Fruit fly (Drosophila melanogaster): ENCODE results near the gene mura.

Gene mura

dm6 chr3R:9510070-9510518, 41.5 kb downstream of the mura start, which contains the start of gene rump:
TSS of gene rump (minus strand) at chr3R:9510324.
- TF ChIP-seq CG4328 (GFP tag; optimal IDR thresholded peaks at IDR 0.05) (no peak), lov (optimal IDR thresholded peaks at IDR 0.05) (no peak), lov (GFP tag; IDR thresholded peaks at IDR 0.05) (no peak), danr (GFP tag; IDR thresholded peaks at IDR 0.05) (no peak), sima (GFP tag; optimal IDR thresholded peaks at IDR 0.05) (no peak), ro (GFP tag; IDR thresholded peaks at IDR 0.05) (no peak), HLH4C (GFP tag; IDR thresholded peaks at IDR 0.05; ENCODE audit: partially characterized antibody) (no peak), odd (GFP tag; optimal IDR thresholded peaks at IDR 0.05) (no peak), pum (GFP tag; optimal IDR thresholded peaks at IDR 0.05) (no peak), Gug (GFP tag; IDR thresholded peaks at IDR 0.05) (no peak; the same call in 3 of the 4 replicates), Dip3 (GFP tag; optimal IDR thresholded peaks at IDR 0.05) (no peak), CG12942 (GFP tag; optimal IDR thresholded peaks at IDR 0.05) (no peak), Poxn (GFP tag; IDR thresholded peaks at IDR 0.05) (no peak), hb (GFP tag; IDR thresholded peaks at IDR 0.05; ENCODE audit: partially characterized antibody) (no peak), chn (GFP tag; optimal IDR thresholded peaks at IDR 0.05) (no peak), CG17359 (tag; optimal IDR thresholded peaks at IDR 0.05) (no peak), CG6683 (GFP tag; optimal IDR thresholded peaks at IDR 0.05) (no peak), ac (GFP tag; optimal IDR thresholded peaks at IDR 0.05) (no peak), D (optimal IDR thresholded peaks at IDR 0.05) (no peak), D (GFP tag; optimal IDR thresholded peaks at IDR 0.05) (no peak), hth (optimal IDR thresholded peaks at IDR 0.05) (no peak), HHEX (GFP tag; optimal IDR thresholded peaks at IDR 0.05) (no peak), stwl (tag; optimal IDR thresholded peaks at IDR 0.05) (peak; percentile 68), Hr51 (GFP tag; optimal IDR thresholded peaks at IDR 0.05) (no peak), CG18476 (GFP tag; optimal IDR thresholded peaks at IDR 0.05) (no peak), Dad (GFP tag; optimal IDR thresholded peaks at IDR 0.05) (no peak), pan (optimal IDR thresholded peaks at IDR 0.05) (no peak), pan (GFP tag; optimal IDR thresholded peaks at IDR 0.05 in 1 of 2, IDR thresholded peaks at IDR 0.05 in 1 of 2) (no peak), scrt (GFP tag; optimal IDR thresholded peaks at IDR 0.05) (no peak), p53 (GFP tag; optimal IDR thresholded peaks at IDR 0.05) (no peak), hbn (GFP tag; IDR thresholded peaks at IDR 0.05; ENCODE audit: partially characterized antibody) (no peak), CG13624 (GFP tag; optimal IDR thresholded peaks at IDR 0.05) (peak; percentile 48), dati (GFP tag; IDR thresholded peaks at IDR 0.05) (no peak), tio (GFP tag; optimal IDR thresholded peaks at IDR 0.05) (no peak), Jarid2 (GFP tag; optimal IDR thresholded peaks at IDR 0.05) (no peak), zen (tag; optimal IDR thresholded peaks at IDR 0.05) (peak; percentile 43), chif (GFP tag; optimal IDR thresholded peaks at IDR 0.05) (no peak), otp (GFP tag; IDR thresholded peaks at IDR 0.05) (no peak), CG4730 (GFP tag; IDR thresholded peaks at IDR 0.05) (no peak), Hr78 (GFP tag; optimal IDR thresholded peaks at IDR 0.05) (no peak), Fer3 (tag; optimal IDR thresholded peaks at IDR 0.05) (no peak), CG8944 (GFP tag; optimal IDR thresholded peaks at IDR 0.05) (no peak), mld (GFP tag; IDR thresholded peaks at IDR 0.05; ENCODE audit: partially characterized antibody) (no peak), CG18599 (GFP tag; optimal IDR thresholded peaks at IDR 0.05) (no peak), Adf1 (GFP tag; IDR thresholded peaks at IDR 0.05) (no peak), CrebB (tag; optimal IDR thresholded peaks at IDR 0.05) (no peak), CG10321 (GFP tag; IDR thresholded peaks at IDR 0.05) (no peak), CG6175 (GFP tag; IDR thresholded peaks at IDR 0.05) (no peak), gcm2 (GFP tag; optimal IDR thresholded peaks at IDR 0.05) (no peak), ssp (GFP tag; IDR thresholded peaks at IDR 0.05) (no peak), CG11093 (GFP tag; IDR thresholded peaks at IDR 0.05) (no peak), gem (tag; optimal IDR thresholded peaks at IDR 0.05) (no peak)
